Worm (Caenorhabditis elegans): Measurements from ENCODE around the gene fbxb-91.

ce11 chrII:3727996-3728395 lies 22.6 kb downstream of the fbxb-91 start, which contains the start of gene C46E10.8:
- TF ChIP-seq T22C8.4 (GFP tag; IDR thresholded peaks at IDR 0.05): no peak
- TF ChIP-seq cog-1 (tag; optimal IDR thresholded peaks at IDR 0.05): no peak

Measured in whole organism, midembryonic.